Worm (Caenorhabditis elegans): ENCODE data around the gene B0228.9.

DNA sequence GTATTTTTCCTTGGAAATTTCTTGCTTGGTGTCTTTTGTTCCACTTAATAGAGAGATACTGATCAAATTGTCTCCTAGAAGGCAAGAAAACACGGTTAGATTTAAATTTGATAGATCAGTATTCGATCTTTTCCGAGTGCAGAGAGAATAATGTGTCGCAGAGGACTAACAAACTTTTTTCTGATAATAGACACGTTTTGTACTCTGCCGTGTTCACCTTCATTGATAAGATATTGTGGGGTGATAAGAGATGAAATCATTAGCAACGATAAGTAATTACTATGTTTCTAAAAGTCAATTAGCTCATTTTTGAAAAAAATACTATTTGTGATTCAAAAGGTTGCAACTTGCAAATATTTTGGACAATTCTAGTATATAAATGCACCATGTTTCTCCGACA lies 13.2 kb upstream of the B0228.9 start:
- TF ChIP-seq R02D3.7 (tag; optimal IDR thresholded peaks at IDR 0.05) (no peak), fos-1 (tag; optimal IDR thresholded peaks at IDR 0.05) (no peak), elt-2 (tag; optimal IDR thresholded peaks at IDR 0.05) (peak; percentile 89), skn-1 (tag; optimal IDR thresholded peaks at IDR 0.05) (no peak), lin-39 (tag; optimal IDR thresholded peaks at IDR 0.05) (no peak)

All from whole organism, L3 larva.